Worm (Caenorhabditis elegans): ENCODE results near the gene W06D12.6.
A peak's percentile ranks its signal among the peaks of the same experiment; 100 is the strongest.

W06D12.6 gene

DNA sequence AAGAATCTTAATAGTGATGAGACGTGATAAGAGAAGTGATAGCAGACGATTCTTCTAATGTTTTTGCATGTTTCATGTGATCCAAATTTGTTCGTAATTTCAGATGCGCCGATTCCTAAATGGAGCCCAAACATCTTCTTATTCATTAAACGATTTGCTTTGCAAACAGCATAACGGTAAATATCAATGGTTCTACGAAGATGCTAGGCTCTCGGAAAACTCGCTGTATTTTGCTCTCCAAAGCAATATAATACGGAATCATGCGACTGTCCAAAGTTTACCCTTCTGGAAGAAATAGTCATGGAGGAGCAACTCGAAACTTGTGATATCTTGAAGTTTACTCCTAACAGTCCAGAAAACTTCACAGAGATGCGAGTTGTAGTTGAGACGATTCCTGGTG is at the start of gene W06D12.6:
Gene W06D12.6 (plus strand): TSS at position 301 of the 400 bp plus-strand sequence.
- no peak for TF ChIP-seq ama-1 (optimal IDR thresholded peaks at IDR 0.05)
- no peak for TF ChIP-seq lin-39 (tag; optimal IDR thresholded peaks at IDR 0.05)
- no peak for TF ChIP-seq aha-1 (tag; optimal IDR thresholded peaks at IDR 0.05)
- TF ChIP-seq lin-13 (GFP tag; optimal IDR thresholded peaks at IDR 0.05): no peak
- TF ChIP-seq xbp-1 (tag; optimal IDR thresholded peaks at IDR 0.05): no peak
- TF ChIP-seq C16A3.4 (tag; optimal IDR thresholded peaks at IDR 0.05): no peak
- no peak for TF ChIP-seq nhr-76 (tag; optimal IDR thresholded peaks at IDR 0.05)
- TF ChIP-seq ceh-8 (GFP tag; optimal IDR thresholded peaks at IDR 0.05): no peak
- TF ChIP-seq C34B4.2 (tag; optimal IDR thresholded peaks at IDR 0.05): no peak
- no peak for TF ChIP-seq lir-3 (tag; optimal IDR thresholded peaks at IDR 0.05; ENCODE audit: poor library complexity)
- TF ChIP-seq tbx-2 (tag; optimal IDR thresholded peaks at IDR 0.05): no peak
- TF ChIP-seq Y116A8C.19 (tag; optimal IDR thresholded peaks at IDR 0.05; ENCODE audit: borderline replicate concordance): no peak
- TF ChIP-seq lsy-2 (tag; optimal IDR thresholded peaks at IDR 0.05): no peak
- no peak for TF ChIP-seq zag-1 (tag; optimal IDR thresholded peaks at IDR 0.05)
- TF ChIP-seq ets-5 (GFP tag; IDR thresholded peaks at IDR 0.05): no peak
- TF ChIP-seq efl-3 (GFP tag; optimal IDR thresholded peaks at IDR 0.05): no peak
- no peak for TF ChIP-seq egl-13 (tag; optimal IDR thresholded peaks at IDR 0.05)
- TF ChIP-seq hlh-17 (GFP tag; optimal IDR thresholded peaks at IDR 0.05; ENCODE audit: borderline replicate concordance): no peak
- no peak for TF ChIP-seq mab-9 (GFP tag; IDR thresholded peaks at IDR 0.05)

DNA sequence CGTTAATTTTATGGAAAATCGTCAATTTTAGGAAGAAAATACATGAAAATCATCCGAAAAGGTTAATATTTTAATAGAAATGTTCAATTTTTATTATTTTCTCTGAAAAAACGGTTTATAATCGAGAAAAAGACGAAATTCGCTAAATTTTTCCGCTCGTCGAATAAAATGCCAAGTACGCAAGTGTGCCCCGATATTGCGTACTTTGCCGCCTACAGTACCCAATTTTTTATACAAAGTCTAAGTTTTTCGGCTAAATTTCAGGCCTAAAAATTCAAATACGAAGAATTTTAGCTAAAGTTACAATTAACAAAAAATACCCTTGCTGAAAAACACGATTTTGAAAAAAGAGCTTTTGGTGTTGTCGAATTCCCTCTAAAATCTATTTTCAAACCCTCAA is 47.1 kb upstream of the W06D12.6 start:
- peak; percentile 5 for TF ChIP-seq nhr-85 (tag)
- no peak for TF ChIP-seq unc-62 (GFP tag; optimal IDR thresholded peaks at IDR 0.05)

DNA sequence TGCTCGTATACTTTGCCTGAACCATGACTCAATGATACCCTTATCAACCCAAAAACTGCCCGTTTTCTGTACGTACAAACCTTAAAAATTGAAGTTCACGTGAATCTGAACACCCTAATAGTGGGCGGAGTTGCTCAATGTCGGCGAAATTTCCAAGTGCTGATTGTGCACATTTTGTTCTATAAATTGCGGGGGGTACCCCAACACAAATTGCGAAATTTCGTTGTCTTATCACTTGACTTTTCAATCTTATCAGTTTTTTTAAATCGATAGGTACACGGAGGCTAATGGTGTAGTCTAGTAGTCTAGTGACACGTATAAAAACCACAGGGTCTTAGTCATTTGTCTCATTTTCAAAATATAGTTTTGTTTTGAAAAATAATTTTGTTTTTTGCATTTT is 46.7 kb upstream of the W06D12.6 start, which contains the start of gene fbxa-108:
Gene fbxa-108 (minus strand): TSS at position 158 of the 400 bp plus-strand sequence.
- TF ChIP-seq C34B4.2 (tag; optimal IDR thresholded peaks at IDR 0.05) (no peak), dpl-1 (GFP tag; optimal IDR thresholded peaks at IDR 0.05) (no peak), ceh-90 (tag; optimal IDR thresholded peaks at IDR 0.05) (no peak), swsn-7 (tag; optimal IDR thresholded peaks at IDR 0.05) (no peak), hpl-2 (GFP tag; optimal IDR thresholded peaks at IDR 0.05) (peak; percentile 28), unc-130 (tag; optimal IDR thresholded peaks at IDR 0.05) (no peak), lsy-2 (tag; optimal IDR thresholded peaks at IDR 0.05) (no peak), dsc-1 (tag; optimal IDR thresholded peaks at IDR 0.05) (no peak), mep-1 (tag; optimal IDR thresholded peaks at IDR 0.05) (no peak), irx-1 (tag; optimal IDR thresholded peaks at IDR 0.05) (no peak), Y116A8C.19 (tag; optimal IDR thresholded peaks at IDR 0.05; ENCODE audit: borderline replicate concordance) (no peak), pqm-1 (tag; optimal IDR thresholded peaks at IDR 0.05) (peak; percentile 94), tbx-2 (tag; optimal IDR thresholded peaks at IDR 0.05) (no peak), mdl-1 (tag; optimal IDR thresholded peaks at IDR 0.05) (peak in 1 of 2 experiments; percentile 52), lin-35 (GFP tag; optimal IDR thresholded peaks at IDR 0.05) (peak in 1 of 2 experiments; percentile 40), nhr-71 (tag; optimal IDR thresholded peaks at IDR 0.05) (no peak), nhr-19 (GFP tag; conservative IDR thresholded peaks at IDR 0.05) (peak; percentile 36), efl-1 (optimal IDR thresholded peaks at IDR 0.05) (no peak), efl-1 (GFP tag; optimal IDR thresholded peaks at IDR 0.05 in 1 of 2) (no peak), F16B12.6 (tag; optimal IDR thresholded peaks at IDR 0.05) (no peak), sptf-1 (tag; optimal IDR thresholded peaks at IDR 0.05) (no peak), C16A3.4 (tag; optimal IDR thresholded peaks at IDR 0.05) (no peak), elt-2 (tag; optimal IDR thresholded peaks at IDR 0.05) (peak; percentile 99), unc-98 (GFP tag; IDR thresholded peaks at IDR 0.05) (no peak), jun-1 (tag; optimal IDR thresholded peaks at IDR 0.05) (peak; percentile 24), nhr-85 (tag) (no peak), elt-3 (tag; optimal IDR thresholded peaks at IDR 0.05) (no peak), egl-27 (tag; optimal IDR thresholded peaks at IDR 0.05) (no peak), zag-1 (tag; optimal IDR thresholded peaks at IDR 0.05) (no peak), fos-1 (tag; optimal IDR thresholded peaks at IDR 0.05) (no peak), nhr-20 (tag; optimal IDR thresholded peaks at IDR 0.05) (peak; percentile 64), nhr-90 (tag; optimal IDR thresholded peaks at IDR 0.05; ENCODE audit: poor library complexity) (peak; percentile 65), grh-1 (GFP tag; IDR thresholded peaks at IDR 0.05) (no peak), zip-4 (GFP tag; optimal IDR thresholded peaks at IDR 0.05) (peak; percentile 20), nhr-47 (tag; optimal IDR thresholded peaks at IDR 0.05) (no peak), C04F5.9 (tag; optimal IDR thresholded peaks at IDR 0.05) (no peak)
